Worm (Caenorhabditis elegans): ENCODE data around the gene rml-1.

The rml-1 gene

DNA sequence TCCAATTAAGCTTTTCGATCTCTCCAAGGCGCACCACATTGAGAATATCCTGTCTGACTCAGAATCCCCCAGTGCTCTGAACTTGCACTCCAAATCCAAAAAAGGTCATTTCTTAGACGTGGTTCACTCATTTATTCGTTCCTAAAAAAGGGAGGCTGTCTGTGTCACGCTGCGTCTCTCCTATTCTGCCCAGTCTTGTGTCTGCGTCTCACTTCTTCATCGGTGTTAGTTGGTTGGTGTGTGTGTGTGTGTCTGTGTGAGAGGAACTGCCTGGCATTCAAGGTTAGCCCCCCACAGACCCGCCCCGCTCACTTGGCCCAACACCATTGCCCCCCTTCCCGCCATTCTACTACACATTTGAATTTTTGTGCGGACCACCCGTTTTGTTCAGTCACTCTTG, 50.4 kb downstream of the rml-1 start:
- TF ChIP-seq nhr-90 (tag; optimal IDR thresholded peaks at IDR 0.05; ENCODE audit: poor library complexity) (no peak), lin-35 (GFP tag; optimal IDR thresholded peaks at IDR 0.05) (peak; percentile 51 to 57), skn-1 (tag; optimal IDR thresholded peaks at IDR 0.05) (peak; percentile 12), grh-1 (GFP tag; IDR thresholded peaks at IDR 0.05) (no peak), nhr-20 (tag; optimal IDR thresholded peaks at IDR 0.05) (no peak), elt-2 (tag; optimal IDR thresholded peaks at IDR 0.05) (no peak), vab-15 (tag; optimal IDR thresholded peaks at IDR 0.05) (no peak), isw-1 (GFP tag; IDR thresholded peaks at IDR 0.05) (no peak), alr-1 (tag; optimal IDR thresholded peaks at IDR 0.05; ENCODE audit: borderline replicate concordance) (no peak), unc-130 (tag; optimal IDR thresholded peaks at IDR 0.05) (no peak), nhr-47 (tag; optimal IDR thresholded peaks at IDR 0.05) (peak; percentile 34), dpl-1 (GFP tag; optimal IDR thresholded peaks at IDR 0.05) (peak in 1 of 3 experiments; percentile 20), elt-3 (tag; optimal IDR thresholded peaks at IDR 0.05) (no peak), lsy-2 (tag; optimal IDR thresholded peaks at IDR 0.05) (peak; percentile 1 to 57), nhr-19 (GFP tag; conservative IDR thresholded peaks at IDR 0.05) (no peak; the same call in 1 of the 2 replicates), ztf-11 (tag; optimal IDR thresholded peaks at IDR 0.05) (no peak), rnt-1 (tag; optimal IDR thresholded peaks at IDR 0.05) (peak; percentile 25), hlh-4 (tag; optimal IDR thresholded peaks at IDR 0.05) (no peak), lin-14 (GFP tag; optimal IDR thresholded peaks at IDR 0.05) (peak; percentile 89), nhr-12 (tag; optimal IDR thresholded peaks at IDR 0.05) (no peak), dsc-1 (tag; optimal IDR thresholded peaks at IDR 0.05) (no peak), lin-39 (tag; optimal IDR thresholded peaks at IDR 0.05) (no peak), pqm-1 (tag; optimal IDR thresholded peaks at IDR 0.05) (no peak), egl-27 (tag; optimal IDR thresholded peaks at IDR 0.05) (peak in 1 of 2 experiments; percentile 8), ets-5 (GFP tag; IDR thresholded peaks at IDR 0.05) (no peak), nhr-85 (tag) (no peak), lin-13 (GFP tag; optimal IDR thresholded peaks at IDR 0.05) (no peak), mab-9 (GFP tag; IDR thresholded peaks at IDR 0.05) (no peak), xbp-1 (tag; optimal IDR thresholded peaks at IDR 0.05) (peak; percentile 6), C04F5.9 (tag; optimal IDR thresholded peaks at IDR 0.05) (no peak), ces-1 (GFP tag; optimal IDR thresholded peaks at IDR 0.05) (no peak), ztf-4 (tag; optimal IDR thresholded peaks at IDR 0.05) (peak; percentile 42), efl-3 (GFP tag; optimal IDR thresholded peaks at IDR 0.05) (peak; percentile 14), Y116A8C.19 (tag; optimal IDR thresholded peaks at IDR 0.05; ENCODE audit: borderline replicate concordance) (no peak), unc-62 (GFP tag; optimal IDR thresholded peaks at IDR 0.05) (no peak), ceh-90 (tag; optimal IDR thresholded peaks at IDR 0.05) (no peak), unc-86 (tag; optimal IDR thresholded peaks at IDR 0.05) (peak; percentile 1), ceh-63 (GFP tag; optimal IDR thresholded peaks at IDR 0.05) (no peak), ceh-88 (GFP tag; IDR thresholded peaks at IDR 0.05) (no peak; the same call in 1 of the 2 replicates), fkh-8 (tag; optimal IDR thresholded peaks at IDR 0.05) (peak; percentile 61), nhr-84 (tag; optimal IDR thresholded peaks at IDR 0.05) (no peak), nhr-237 (tag; optimal IDR thresholded peaks at IDR 0.05) (no peak), blmp-1 (tag; optimal IDR thresholded peaks at IDR 0.05) (peak; percentile 70), nhr-11 (tag; optimal IDR thresholded peaks at IDR 0.05) (no peak), zag-1 (tag; optimal IDR thresholded peaks at IDR 0.05) (no peak), fos-1 (tag; optimal IDR thresholded peaks at IDR 0.05) (no peak), egl-13 (tag; optimal IDR thresholded peaks at IDR 0.05) (no peak), sptf-1 (tag; optimal IDR thresholded peaks at IDR 0.05) (no peak), sup-37 (GFP tag; optimal IDR thresholded peaks at IDR 0.05) (no peak), efl-1 (optimal IDR thresholded peaks at IDR 0.05) (peak; percentile 53 to 74), efl-1 (GFP tag; optimal IDR thresholded peaks at IDR 0.05 in 1 of 2) (peak; percentile 27 to 93), hpl-2 (GFP tag; optimal IDR thresholded peaks at IDR 0.05) (no peak), C34B4.2 (tag; optimal IDR thresholded peaks at IDR 0.05) (no peak), snpc-4 (tag; optimal IDR thresholded peaks at IDR 0.05) (no peak)
